Fruit fly (Drosophila melanogaster): Measurements from ENCODE around the gene kibra.

Gene kibra

dm6 chr3R:14747259-14747856, 23.3 kb upstream of the kibra start:
- peak; percentile 56 for TF ChIP-seq noc (tag; optimal IDR thresholded peaks at IDR 0.05)

- TF ChIP-seq noc (tag; optimal IDR thresholded peaks at IDR 0.05): peak; percentile 49
These were observed 20.5 kb upstream of the kibra start for dm6 chr3R:14744339-14745129.

dm6 chr3R:14743418-14743817, 19.4 kb upstream of the kibra start:
- no peak for TF ChIP-seq noc (tag; optimal IDR thresholded peaks at IDR 0.05)

dm6 chr3R:14742928-14743327, 18.9 kb upstream of the kibra start:
- TF ChIP-seq noc (tag; optimal IDR thresholded peaks at IDR 0.05): no peak

DNA sequence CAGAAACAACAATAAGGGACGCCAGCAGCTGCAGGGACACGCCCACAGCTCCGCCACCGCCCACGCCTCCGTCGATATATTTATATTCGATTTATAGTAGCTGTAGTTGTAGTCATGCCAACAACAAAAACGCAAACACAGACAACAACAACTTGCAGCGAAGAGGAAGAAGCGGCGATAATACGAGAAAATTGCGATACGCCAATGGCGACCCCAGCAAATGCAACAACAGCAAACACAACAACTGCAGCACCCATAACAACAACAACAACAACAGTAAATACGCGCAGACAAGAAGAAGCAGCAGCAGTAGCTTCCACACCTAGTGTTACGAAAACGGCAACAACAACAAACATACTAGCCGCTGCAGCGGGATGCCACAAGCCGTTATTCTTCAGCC, 18.0 kb upstream of the kibra start:
- no peak for TF ChIP-seq noc (tag; optimal IDR thresholded peaks at IDR 0.05)

dm6 chr3R:14741192-14741915, 17.3 kb upstream of the kibra start, which contains the start of the genes eff and jvl:
eff (minus strand) TSS chr3R:14741319.
jvl (plus strand) TSS chr3R:14741582.
- no peak for TF ChIP-seq noc (tag; optimal IDR thresholded peaks at IDR 0.05)

- TF ChIP-seq noc (tag; optimal IDR thresholded peaks at IDR 0.05): peak; percentile 28
These were observed 16.7 kb upstream of the kibra start for dm6 chr3R:14740658-14741191.

dm6 chr3R:14740253-14740522, 16.1 kb upstream of the kibra start:
- TF ChIP-seq noc (tag; optimal IDR thresholded peaks at IDR 0.05): no peak

- no peak for TF ChIP-seq noc (tag; optimal IDR thresholded peaks at IDR 0.05)
These were observed 15.6 kb upstream of the kibra start for dm6 chr3R:14739501-14740252.

dm6 chr3R:14739088-14739487, 15.0 kb upstream of the kibra start:
- TF ChIP-seq noc (tag; optimal IDR thresholded peaks at IDR 0.05): peak; percentile 65

DNA sequence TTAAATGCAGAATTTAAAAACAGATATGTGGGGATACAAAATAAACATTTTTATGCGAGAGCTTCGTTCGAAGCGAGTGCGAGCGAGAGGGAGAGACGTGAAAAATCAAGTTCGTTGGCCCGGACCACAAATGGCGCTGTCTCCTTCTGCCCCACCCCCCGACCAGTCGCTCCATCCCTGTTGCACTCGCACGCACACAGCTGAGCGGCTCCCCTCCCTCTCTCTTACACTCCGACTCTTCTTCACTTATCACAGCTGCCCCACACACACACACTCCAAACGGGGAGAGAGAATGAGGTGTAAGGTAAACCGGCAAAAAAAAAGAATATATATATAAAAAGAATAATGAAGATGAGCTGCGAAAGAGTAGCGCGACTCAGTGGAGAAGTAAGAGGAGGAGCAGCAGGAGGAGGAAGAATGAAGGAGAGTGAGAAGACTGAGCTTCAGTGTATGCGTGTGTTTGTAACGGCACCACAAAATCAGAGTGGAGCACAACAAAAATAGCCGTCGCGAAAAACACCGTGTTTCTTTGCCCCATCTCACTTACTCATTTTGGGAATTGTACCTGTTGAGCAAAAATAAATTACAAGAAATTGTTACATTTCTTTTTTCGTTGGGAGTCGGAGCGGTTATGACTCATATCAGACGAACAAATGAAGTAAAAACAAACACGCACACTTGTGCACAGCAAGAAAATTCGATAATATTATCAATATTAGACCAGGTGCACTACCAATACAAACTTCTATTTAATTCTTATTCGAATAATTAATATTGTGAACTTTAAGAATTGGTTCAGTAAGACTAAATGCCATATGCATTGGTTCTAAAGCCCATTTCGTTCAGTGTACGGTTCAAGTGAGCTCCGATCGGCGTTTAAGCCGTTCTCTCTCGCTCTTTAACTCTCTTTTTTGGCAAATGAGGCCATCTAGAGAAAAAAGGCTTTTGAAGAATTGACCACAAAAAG, 14.1 kb upstream of the kibra start:
- TF ChIP-seq noc (tag; optimal IDR thresholded peaks at IDR 0.05): peak; percentile 80

- TF ChIP-seq noc (tag; optimal IDR thresholded peaks at IDR 0.05): peak; percentile 17
These were observed 12.6 kb upstream of the kibra start for dm6 chr3R:14736674-14737073.

- no peak for TF ChIP-seq noc (tag; optimal IDR thresholded peaks at IDR 0.05)
These were observed 11.9 kb upstream of the kibra start for dm6 chr3R:14736001-14736400.

dm6 chr3R:14734623-14735392, 10.7 kb upstream of the kibra start:
- TF ChIP-seq noc (tag; optimal IDR thresholded peaks at IDR 0.05): no peak

All from whole organism, larva.